Fruit fly (Drosophila melanogaster) Kc167 (cell line): Measurements from ENCODE around the gene CG31546.

Source experiments
- Myc ChIP-seq: fragments of >200 bp; optimal IDR thresholded peaks from 2 replicates; lab custom pipeline; 2017; ENCODE audit warnings: missing external identifiers
- Sin3A ChIP-seq: fragments of >200 bp; optimal IDR thresholded peaks from 2 replicates; lab custom pipeline; 2018; ENCODE audit warnings: missing external identifiers
- h ChIP-seq: fragments of >200 bp; optimal IDR thresholded peaks from 3 replicates; lab custom pipeline; 2018; ENCODE audit warnings: missing external identifiers
- insv ChIP-seq: fragments of >200 bp; optimal IDR thresholded peaks from 3 replicates; lab custom pipeline; 2018; ENCODE audit warnings: missing external identifiers
- psq ChIP-seq: fragments of >200 bp; optimal IDR thresholded peaks from 2 replicates; lab custom pipeline; 2017; ENCODE audit warnings: missing external identifiers

DNA sequence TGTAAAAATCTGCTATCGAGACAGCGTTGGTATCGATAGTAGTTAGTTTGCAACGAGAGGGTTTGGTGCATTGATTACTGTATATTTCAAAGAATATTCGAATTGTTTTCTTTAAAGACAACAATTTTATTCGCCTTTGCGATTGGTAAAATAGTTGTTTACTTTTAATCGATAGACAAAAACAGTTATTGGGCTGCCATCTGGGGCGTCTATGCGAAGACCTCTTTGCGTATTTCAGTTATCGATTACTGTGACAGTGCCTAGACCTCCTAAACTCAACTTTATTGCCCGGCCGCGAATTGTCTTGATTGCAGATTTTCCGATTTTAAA lies 22.3 kb downstream of the CG31546 start, which contains the start of gene Atu:
- no peak for TF ChIP-seq psq (lab: Kevin White, UChicago)
- TF ChIP-seq h, result no peak
- TF ChIP-seq insv (lab: Kevin White, UChicago), result no peak
- TF ChIP-seq Sin3A (lab: Kevin White, UChicago), result no peak
- no peak for TF ChIP-seq Myc (lab: Kevin White, UChicago)
